Worm (Caenorhabditis elegans) whole organism, L3 larva: ENCODE results near the gene Y76B12C.8.

ENCODE experiments used
- daf-12 ChIP-seq: fragments of 150-350 bp; optimal IDR thresholded peaks from 2 replicates; lab custom pipeline; 2014; ENCODE audit warnings: missing biosample characterization, missing genetic modification reagents, missing genetic modification characterization
- egl-27 ChIP-seq: sonication (generic microtip); optimal IDR thresholded peaks from 4 replicates; lab custom pipeline; 2017; ENCODE audit warnings: missing biosample characterization, missing genetic modification reagents, missing genetic modification characterization
- egl-5 ChIP-seq: fragments of 150-350 bp; optimal IDR thresholded peaks from 2 replicates; lab custom pipeline; 2017; ENCODE audit warnings: missing biosample characterization, missing genetic modification reagents, missing genetic modification characterization, inconsistent platforms
- elt-3 ChIP-seq, 3 experiments: fragments of 150-350 bp in 1 of 3; sonication (generic microtip) in 2 of 3; optimal IDR thresholded peaks; 2 replicates in 2 of 3; 4 replicates in 1 of 3; lab custom pipeline; 2014 to 2017; ENCODE audit warnings: missing biosample characterization in 3 of 3, missing genetic modification characterization in 3 of 3
- jun-1 ChIP-seq: fragments of 150-350 bp; optimal IDR thresholded peaks from 2 replicates; lab custom pipeline; 2014; ENCODE audit warnings: missing biosample characterization, missing genetic modification reagents, missing genetic modification characterization
- lsy-12 ChIP-seq: sonication (generic microtip); optimal IDR thresholded peaks from 2 replicates; lab custom pipeline; 2016; ENCODE audit warnings: mild to moderate bottlenecking, missing genetic modification characterization, missing compliant biosample characterization
- nhr-11 ChIP-seq: fragments of 150-350 bp; optimal IDR thresholded peaks from 2 replicates; lab custom pipeline; 2014; ENCODE audit warnings: missing biosample characterization, missing genetic modification characterization
- nhr-77 ChIP-seq: fragments of 150-350 bp; optimal IDR thresholded peaks from 2 replicates; lab custom pipeline; 2014; ENCODE audit warnings: missing biosample characterization, missing genetic modification characterization
- pha-4 ChIP-seq: fragments of 150-350 bp; optimal IDR thresholded peaks from 2 replicates; lab custom pipeline; 2014; ENCODE audit warnings: missing biosample characterization, missing genetic modification reagents, missing genetic modification characterization
- pqm-1 ChIP-seq: fragments of 150-350 bp; optimal IDR thresholded peaks from 2 replicates; lab custom pipeline; 2017; ENCODE audit warnings: missing biosample characterization, missing genetic modification characterization, inconsistent platforms

DNA sequence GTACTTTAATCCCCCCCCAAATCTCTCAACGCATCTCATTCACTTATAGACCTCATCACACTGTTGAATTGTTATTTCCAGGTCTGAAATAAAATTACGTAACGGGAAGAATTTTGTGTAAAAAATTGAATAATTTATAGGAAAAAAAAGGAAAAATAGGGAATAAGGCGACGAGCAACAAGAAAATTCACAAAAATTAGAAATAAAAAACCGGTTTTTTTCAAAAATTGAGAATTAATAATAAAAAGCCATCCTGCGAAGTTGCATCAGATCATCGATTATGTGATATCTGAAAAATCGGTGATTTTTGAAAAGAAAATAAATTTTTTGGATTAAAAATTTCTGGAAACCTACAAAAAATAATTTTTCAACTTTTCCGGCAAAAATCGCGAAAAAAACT, 29.1 kb downstream of the Y76B12C.8 start:
- no peak for TF ChIP-seq pqm-1
- TF ChIP-seq daf-12 (tag; lab: Kevin White, UChicago): no peak
- no peak for TF ChIP-seq nhr-77
- no peak for TF ChIP-seq egl-5 (tag; lab: Kevin White, UChicago)
- no peak for TF ChIP-seq pha-4
- TF ChIP-seq egl-27 (tag; lab: Kevin White, UChicago): no peak
- no peak for TF ChIP-seq lsy-12 (tag; lab: Kevin White, UChicago)
- no peak for TF ChIP-seq jun-1 (tag; lab: Kevin White, UChicago)
- no peak for TF ChIP-seq nhr-11 (tag; lab: Kevin White, UChicago)
- TF ChIP-seq elt-3 (tag; optimal IDR thresholded peaks at IDR 0.05; lab: Kevin White, UChicago): no peak
